Fruit fly (Drosophila melanogaster) whole organism, embryonic: ENCODE results near the gene CG15912.

Source experiments
- ATbp ChIP-seq: fragments of 200-800 bp; sonication (Bioruptor generic); optimal IDR thresholded peaks from 2 replicates; lab custom pipeline; 2017; ENCODE audit warnings: missing biosample characterization, mild to moderate bottlenecking, missing genetic modification characterization, missing genetic modification reagents
- Ada2b ChIP-seq: fragments of 200-800 bp; sonication (Bioruptor generic); IDR thresholded peaks from 2 replicates; pipeline ENCODE4 v1.3.6; 2022; ENCODE audit warnings: missing biosample characterization, missing genetic modification characterization
- Awh ChIP-seq: fragments of 200-800 bp; sonication (Bioruptor generic); IDR thresholded peaks from 2 replicates; pipeline ENCODE4, ENCODE4 v1.3.6; 2022; ENCODE audit warnings: missing biosample characterization, missing genetic modification characterization
- CG10147 ChIP-seq: fragments of 200-800 bp; sonication (Bioruptor generic); optimal IDR thresholded peaks from 2 replicates; lab custom pipeline; 2019; ENCODE audit warnings: missing biosample characterization, mild to moderate bottlenecking, missing genetic modification characterization, moderate library complexity
- CG1024 ChIP-seq: fragments of 200-800 bp; sonication (Bioruptor generic); IDR thresholded peaks from 2 replicates; pipeline ENCODE4 v1.3.6; 2022; ENCODE audit warnings: missing biosample characterization, missing genetic modification characterization
- CG10267 ChIP-seq: fragments of 200-800 bp; sonication (Bioruptor generic); optimal IDR thresholded peaks from 2 replicates; lab custom pipeline; 2018; ENCODE audit warnings: missing biosample characterization, mild to moderate bottlenecking, missing genetic modification characterization, moderate library complexity
- CG10321 ChIP-seq: fragments of 200-800 bp; sonication (Bioruptor generic); IDR thresholded peaks from 2 replicates; pipeline ENCODE4 v1.3.6; 2022; ENCODE audit warnings: missing biosample characterization, missing genetic modification characterization
- CG10565 ChIP-seq: fragments of 200-800 bp; sonication (Bioruptor generic); optimal IDR thresholded peaks from 3 replicates; lab custom pipeline; 2016; ENCODE audit warnings: missing biosample characterization, mild to moderate bottlenecking, missing genetic modification characterization
- CG14860 ChIP-seq: fragments of 200-800 bp; sonication (Bioruptor generic); IDR thresholded peaks from 3 replicates; pipeline ENCODE4 v1.3.6; 2022; ENCODE audit warnings: missing biosample characterization, missing genetic modification characterization; ENCODE audit not compliant: partially characterized antibody
- CG17328 ChIP-seq: fragments of 200-800 bp; sonication (Bioruptor generic); IDR thresholded peaks from 2 replicates; pipeline ENCODE4 v1.3.6; 2022; ENCODE audit warnings: missing biosample characterization, missing genetic modification characterization
- CG1832 ChIP-seq: fragments of 200-800 bp; sonication (Bioruptor generic); optimal IDR thresholded peaks from 2 replicates; lab custom pipeline; 2017; ENCODE audit warnings: missing biosample characterization, mild to moderate bottlenecking, missing genetic modification characterization, inconsistent platforms
- CG18764 ChIP-seq: fragments of 200-800 bp; sonication (Bioruptor generic); optimal IDR thresholded peaks from 3 replicates; lab custom pipeline; 2016; ENCODE audit warnings: missing biosample characterization, missing genetic modification characterization
- CG2678 ChIP-seq: fragments of 200-800 bp; sonication (Bioruptor generic); optimal IDR thresholded peaks from 3 replicates; lab custom pipeline; 2019; ENCODE audit warnings: missing biosample characterization, mild to moderate bottlenecking, missing genetic modification characterization, moderate library complexity
- CG2875 ChIP-seq: fragments of 200-800 bp; sonication (Bioruptor generic); optimal IDR thresholded peaks from 2 replicates; lab custom pipeline; 2017; ENCODE audit warnings: missing biosample characterization, mild to moderate bottlenecking, missing genetic modification characterization, missing genetic modification reagents
- CG30431 ChIP-seq: fragments of 200-800 bp; sonication (Bioruptor generic); optimal IDR thresholded peaks from 2 replicates; lab custom pipeline; 2017; ENCODE audit warnings: missing biosample characterization, missing genetic modification characterization
- CG31224 ChIP-seq: fragments of 200-800 bp; sonication (Bioruptor generic); IDR thresholded peaks from 2 replicates; pipeline ENCODE4 v1.3.6; 2022; ENCODE audit warnings: missing biosample characterization, missing genetic modification characterization
- CG3163 ChIP-seq: fragments of 200-800 bp; sonication (Bioruptor generic); optimal IDR thresholded peaks from 3 replicates; lab custom pipeline; 2016; ENCODE audit warnings: missing biosample characterization, missing genetic modification characterization
- CG3995 ChIP-seq: fragments of 200-800 bp; sonication (Bioruptor generic); optimal IDR thresholded peaks from 3 replicates; lab custom pipeline; 2016; ENCODE audit warnings: missing biosample characterization, missing genetic modification characterization
- CG4617 ChIP-seq: fragments of 200-800 bp; sonication (Bioruptor generic); optimal IDR thresholded peaks from 3 replicates; lab custom pipeline; 2016; ENCODE audit warnings: missing biosample characterization, missing genetic modification characterization, borderline replicate concordance
- CG6272 ChIP-seq: fragments of 200-800 bp; sonication (Bioruptor generic); IDR thresholded peaks from 2 replicates; pipeline ENCODE4 v1.3.6; 2022; ENCODE audit warnings: missing biosample characterization, missing genetic modification characterization
- CG6854 ChIP-seq: fragments of 200-800 bp; sonication (Bioruptor generic); optimal IDR thresholded peaks from 3 replicates; lab custom pipeline; 2017; ENCODE audit warnings: missing biosample characterization, mild to moderate bottlenecking, missing genetic modification characterization
- CG7786 ChIP-seq: fragments of 200-800 bp; sonication (Bioruptor generic); optimal IDR thresholded peaks from 2 replicates; lab custom pipeline; 2016; ENCODE audit warnings: missing biosample characterization, missing genetic modification characterization
- CG8089 ChIP-seq: fragments of 200-800 bp; sonication (Bioruptor generic); optimal IDR thresholded peaks from 3 replicates; lab custom pipeline; 2016; ENCODE audit warnings: missing biosample characterization, missing genetic modification characterization
- CoRest ChIP-seq: fragments of 200-800 bp; sonication (Bioruptor generic); optimal IDR thresholded peaks from 3 replicates; lab custom pipeline; 2018; ENCODE audit warnings: missing biosample characterization, mild to moderate bottlenecking, missing genetic modification characterization, moderate library complexity
- Fer1 ChIP-seq: fragments of 200-800 bp; sonication (Bioruptor generic); optimal IDR thresholded peaks from 2 replicates; lab custom pipeline; 2017; ENCODE audit warnings: missing biosample characterization, mild to moderate bottlenecking, missing genetic modification characterization
- HmgZ ChIP-seq: fragments of 200-800 bp; sonication (Bioruptor generic); optimal IDR thresholded peaks from 2 replicates; lab custom pipeline; 2018; ENCODE audit warnings: missing biosample characterization, mild to moderate bottlenecking, missing genetic modification characterization
- Lhr ChIP-seq: fragments of 200-800 bp; sonication (Bioruptor generic); optimal IDR thresholded peaks from 3 replicates; lab custom pipeline; 2017; ENCODE audit warnings: mild to moderate bottlenecking, missing biosample characterization, missing genetic modification reagents, missing genetic modification characterization
- NFAT ChIP-seq: fragments of 200-800 bp; sonication (Bioruptor generic); IDR thresholded peaks from 2 replicates; pipeline ENCODE4 v1.3.6; 2022; ENCODE audit warnings: missing biosample characterization, missing genetic modification characterization
- Oaz ChIP-seq: fragments of 200-800 bp; sonication (Bioruptor generic); IDR thresholded peaks from 2 replicates; pipeline ENCODE4 v1.3.6; 2022; ENCODE audit warnings: missing biosample characterization, missing genetic modification characterization
- Optix ChIP-seq: fragments of 200-800 bp; sonication (Bioruptor generic); IDR thresholded peaks from 3 replicates; pipeline ENCODE4 v1.3.6; 2022; ENCODE audit warnings: missing biosample characterization, missing genetic modification characterization
- Ssrp ChIP-seq: fragments of 200-800 bp; sonication (Bioruptor generic); optimal IDR thresholded peaks from 2 replicates; lab custom pipeline; 2018; ENCODE audit warnings: missing biosample characterization, mild to moderate bottlenecking, missing genetic modification characterization, moderate library complexity
- TFAM ChIP-seq: fragments of 200-800 bp; sonication (Bioruptor generic); optimal IDR thresholded peaks from 2 replicates; lab custom pipeline; 2017; ENCODE audit warnings: missing biosample characterization, missing genetic modification characterization, inconsistent platforms
- Taf1 ChIP-seq: fragments of 200-800 bp; sonication (Bioruptor generic); IDR thresholded peaks from 2 replicates; pipeline ENCODE4 v1.3.6; 2022; ENCODE audit warnings: missing biosample characterization, missing genetic modification characterization
- ac ChIP-seq: fragments of 200-800 bp; sonication (Bioruptor generic); optimal IDR thresholded peaks from 3 replicates; lab custom pipeline; 2017; ENCODE audit warnings: missing biosample characterization, mild to moderate bottlenecking, missing genetic modification characterization
- al ChIP-seq: fragments of 200-800 bp; sonication (Bioruptor generic); IDR thresholded peaks from 2 replicates; pipeline ENCODE4 v1.3.6; 2022; ENCODE audit warnings: missing biosample characterization, missing genetic modification characterization
- amos ChIP-seq: fragments of 200-800 bp; sonication (Bioruptor generic); IDR thresholded peaks from 2 replicates; pipeline ENCODE4 v1.3.6; 2022; ENCODE audit warnings: missing biosample characterization, missing genetic modification characterization; ENCODE audit not compliant: partially characterized antibody
- cad ChIP-seq: fragments of >200 bp; optimal IDR thresholded peaks from 2 replicates; lab custom pipeline; 2017; ENCODE audit warnings: missing biosample characterization, missing genetic modification characterization
- crp ChIP-seq, 2 experiments: fragments of 200-800 bp; sonication (Bioruptor generic); optimal IDR thresholded peaks; 2 replicates in 1 of 2; 3 replicates in 1 of 2; lab custom pipeline; 2017; ENCODE audit warnings: missing biosample characterization in 2 of 2, missing genetic modification characterization in 2 of 2, mild to moderate bottlenecking in 1 of 2, moderate library complexity in 1 of 2
- dysf ChIP-seq: fragments of 200-800 bp; sonication (Bioruptor generic); IDR thresholded peaks from 3 replicates; pipeline ENCODE4 v1.3.6; 2022; ENCODE audit warnings: missing biosample characterization, missing genetic modification characterization
- ems ChIP-seq: fragments of 200-800 bp; sonication (Bioruptor generic); optimal IDR thresholded peaks from 3 replicates; lab custom pipeline; 2016; ENCODE audit warnings: missing biosample characterization, missing genetic modification characterization
- fru ChIP-seq: fragments of >200 bp; optimal IDR thresholded peaks from 2 replicates; lab custom pipeline; 2017
- gsb-n ChIP-seq: fragments of 200-800 bp; sonication (Bioruptor generic); optimal IDR thresholded peaks from 3 replicates; lab custom pipeline; 2018; ENCODE audit warnings: missing biosample characterization, mild to moderate bottlenecking, missing genetic modification characterization
- ind ChIP-seq: fragments of 200-800 bp; sonication (Bioruptor generic); optimal IDR thresholded peaks from 3 replicates; lab custom pipeline; 2016; ENCODE audit warnings: missing biosample characterization, missing genetic modification characterization
- peb ChIP-seq: fragments of 200-800 bp; sonication (Bioruptor generic); IDR thresholded peaks from 2 replicates; pipeline ENCODE4 v1.3.6; 2022; ENCODE audit warnings: missing biosample characterization, missing genetic modification characterization
- pfk ChIP-seq: fragments of 200-800 bp; sonication (Bioruptor generic); optimal IDR thresholded peaks from 2 replicates; lab custom pipeline; 2018; ENCODE audit warnings: missing biosample characterization, mild to moderate bottlenecking, missing genetic modification characterization, moderate library complexity
- pros ChIP-seq: fragments of 200-800 bp; sonication (Bioruptor generic); optimal IDR thresholded peaks from 3 replicates; lab custom pipeline; 2019; ENCODE audit warnings: missing biosample characterization, mild to moderate bottlenecking, missing genetic modification characterization, moderate library complexity
- ssp ChIP-seq: fragments of 200-800 bp; sonication (Bioruptor generic); IDR thresholded peaks from 2 replicates; pipeline ENCODE4 v1.3.6; 2022; ENCODE audit warnings: missing biosample characterization, missing genetic modification characterization
- trh ChIP-seq: fragments of 200-800 bp; sonication (Bioruptor generic); optimal IDR thresholded peaks from 2 replicates; lab custom pipeline; 2016; ENCODE audit warnings: missing biosample characterization, missing genetic modification characterization
- yki ChIP-seq: fragments of >200 bp; optimal IDR thresholded peaks from 3 replicates; lab custom pipeline; 2018
- zen2 ChIP-seq: fragments of 200-800 bp; sonication (Bioruptor generic); IDR thresholded peaks from 3 replicates; pipeline ENCODE4 v1.3.6; 2022; ENCODE audit warnings: missing biosample characterization, missing genetic modification characterization; ENCODE audit not compliant: partially characterized antibody

The CG15912 gene

dm6 chrX:4589951-4590771 lies 41.3 kb downstream of the CG15912 start (continued):
- TF ChIP-seq ATbp (GFP tag; lab: Kevin White, UChicago): peak; percentile 82
- TF ChIP-seq amos: no peak
- peak; percentile 8 for TF ChIP-seq ems (GFP tag; lab: Kevin White, UChicago)
- peak; percentile 50 for TF ChIP-seq CG7786 (GFP tag; lab: Kevin White, UChicago)
- peak; percentile 51 for TF ChIP-seq CG10147
- TF ChIP-seq HmgZ (tag; lab: Kevin White, UChicago): peak; percentile 70
- TF ChIP-seq CG30431 (GFP tag; lab: Kevin White, UChicago): peak; percentile 92
- TF ChIP-seq CG10267: peak; percentile 24
- peak; percentile 59 for TF ChIP-seq CG8089 (GFP tag; lab: Kevin White, UChicago)
- TF ChIP-seq CG6854 (GFP tag; lab: Kevin White, UChicago): peak; percentile 48
- peak; percentile 92 for TF ChIP-seq dysf (GFP tag; lab: Robert Waterston, UW)
- peak; percentile 46; the same call in 1 of the 2 replicates for TF ChIP-seq CG10321
- peak; percentile 62 for TF ChIP-seq gsb-n
- TF ChIP-seq CG3163 (GFP tag; lab: Kevin White, UChicago): no peak
- peak; percentile 85 for TF ChIP-seq CoRest
- TF ChIP-seq fru (lab: Kevin White, UChicago): no peak
- peak; percentile 38 for TF ChIP-seq Lhr (GFP tag; lab: Kevin White, UChicago)
- TF ChIP-seq pros (GFP tag; lab: Kevin White, UChicago): peak; percentile 70
- no peak for TF ChIP-seq CG10565 (GFP tag; lab: Kevin White, UChicago)
- TF ChIP-seq al: peak; percentile 68
- TF ChIP-seq Awh (GFP tag; lab: Robert Waterston, UW): peak; percentile 93
- peak; percentile 91 for TF ChIP-seq CG6272 (GFP tag; lab: Robert Waterston, UW)
- no peak for TF ChIP-seq yki (lab: Kevin White, UChicago)
- TF ChIP-seq TFAM: no peak
- TF ChIP-seq peb (GFP tag; lab: Robert Waterston, UW): peak; percentile 86
- no peak for TF ChIP-seq pfk
- peak in 1 of 2 experiments; percentile 49 for TF ChIP-seq crp (GFP tag; optimal IDR thresholded peaks at IDR 0.05; lab: Kevin White, UChicago)
- TF ChIP-seq cad (GFP tag; lab: Kevin White, UChicago): no peak
- peak; percentile 95 for TF ChIP-seq Optix (GFP tag; lab: Robert Waterston, UW)
- TF ChIP-seq ind (GFP tag; lab: Kevin White, UChicago): peak; percentile 79
- peak; percentile 91 for TF ChIP-seq Taf1 (GFP tag; lab: Robert Waterston, UW)
- peak; percentile 80 for TF ChIP-seq CG31224
- TF ChIP-seq CG17328 (GFP tag; lab: Robert Waterston, UW): peak; percentile 97
- TF ChIP-seq Ssrp (tag; lab: Kevin White, UChicago): peak; percentile 69
- TF ChIP-seq CG14860 (GFP tag; lab: Robert Waterston, UW): no peak
- no peak for TF ChIP-seq CG3995 (GFP tag; lab: Kevin White, UChicago)
- TF ChIP-seq CG18764 (GFP tag; lab: Kevin White, UChicago): peak; percentile 69
- 0 out of 3 replicates have a peak, but pooled peaks have one; percentile 38 for TF ChIP-seq zen2 (GFP tag; lab: Robert Waterston, UW)
- TF ChIP-seq Fer1 (GFP tag; lab: Kevin White, UChicago): peak; percentile 73
- peak; percentile 91 for TF ChIP-seq Ada2b
- TF ChIP-seq ssp: peak; percentile 83
- TF ChIP-seq ac (GFP tag; lab: Kevin White, UChicago): peak; percentile 54
- TF ChIP-seq CG2678: peak; percentile 81
- peak; percentile 88 for TF ChIP-seq CG1024 (GFP tag; lab: Robert Waterston, UW)
- TF ChIP-seq CG1832 (GFP tag; lab: Kevin White, UChicago): peak; percentile 31
- TF ChIP-seq CG2875 (GFP tag; lab: Kevin White, UChicago): peak; percentile 75
- peak; percentile 39 for TF ChIP-seq trh
- TF ChIP-seq NFAT (GFP tag; lab: Robert Waterston, UW): peak; percentile 84
- peak; percentile 36 for TF ChIP-seq CG4617
- peak; percentile 69 for TF ChIP-seq Oaz (GFP tag; lab: Robert Waterston, UW)
